Worm (Caenorhabditis elegans): Measurements from ENCODE around the gene str-260.

DNA sequence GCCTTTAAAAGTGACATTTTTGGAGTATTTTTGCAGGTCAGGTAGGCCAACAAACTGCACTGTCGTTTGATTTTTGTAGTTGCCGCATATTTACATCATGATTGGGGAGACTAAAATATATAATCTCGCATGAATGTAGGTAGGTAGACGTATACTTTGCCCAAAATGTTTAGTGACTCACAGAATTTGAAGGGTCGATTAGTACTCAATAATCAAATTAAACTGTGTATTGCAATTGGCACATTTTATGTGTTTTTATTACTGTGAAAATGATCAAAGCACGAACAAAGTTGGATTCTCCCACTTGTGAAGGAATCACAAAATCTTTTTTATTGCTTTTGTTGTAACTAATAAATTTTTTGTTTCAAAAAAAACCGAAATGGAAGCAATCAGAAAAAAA lies 30.1 kb upstream of the str-260 start, which contains the start of gene C07G3.15:
- no peak for TF ChIP-seq egl-27 (tag; optimal IDR thresholded peaks at IDR 0.05)
- no peak for TF ChIP-seq ama-1 (optimal IDR thresholded peaks at IDR 0.05)
- TF ChIP-seq pqm-1 (tag; optimal IDR thresholded peaks at IDR 0.05) = no peak
- TF ChIP-seq lin-38 (GFP tag; IDR thresholded peaks at IDR 0.05) = no peak
- no peak for TF ChIP-seq jun-1 (tag; optimal IDR thresholded peaks at IDR 0.05)
- TF ChIP-seq nhr-77 (tag; optimal IDR thresholded peaks at IDR 0.05) = no peak
- no peak for TF ChIP-seq nhr-237 (tag; optimal IDR thresholded peaks at IDR 0.05)
- no peak for TF ChIP-seq R02D3.7 (tag; optimal IDR thresholded peaks at IDR 0.05)
- no peak for TF ChIP-seq fos-1 (tag; optimal IDR thresholded peaks at IDR 0.05)

Measured in whole organism, L4 larva.